Fruit fly (Drosophila melanogaster) Kc167 (cell line): ENCODE data around the gene Chc.

ENCODE experiments used
- h ChIP-seq: fragments of >200 bp; optimal IDR thresholded peaks from 3 replicates; lab custom pipeline; 2018; ENCODE audit warnings: missing external identifiers
- insv ChIP-seq: fragments of >200 bp; optimal IDR thresholded peaks from 3 replicates; lab custom pipeline; 2018; ENCODE audit warnings: missing external identifiers
- ttk ChIP-seq: sonication (Bioruptor generic); optimal IDR thresholded peaks from 2 replicates; lab custom pipeline; 2017; ENCODE audit warnings: missing external identifiers

- TF ChIP-seq insv (lab: Kevin White, UChicago) (no peak), h (lab: Kevin White, UChicago) (no peak), ttk (lab: Kevin White, UChicago) (no peak)
Measured at dm6 chrX:15844139-15844538, 8.8 kb upstream of the Chc start, which contains the start of the genes ArgRS and CG8578.
